Fruit fly (Drosophila melanogaster) whole organism, prepupa: ENCODE results near the gene hob.
A peak's percentile ranks its signal among the peaks of the same experiment; 100 is the strongest.

Experiments used
- CG6163 ChIP-seq: fragments of 200-800 bp; sonication (Bioruptor generic); IDR thresholded peaks from 3 replicates; pipeline ENCODE4 v1.3.6; 2022; ENCODE audit warnings: missing biosample characterization, missing genetic modification characterization
- vri ChIP-seq: fragments of 200-800 bp; sonication (Bioruptor generic); optimal IDR thresholded peaks from 3 replicates; lab custom pipeline; 2016; ENCODE audit warnings: missing biosample characterization, mild to moderate bottlenecking, missing genetic modification characterization

- TF ChIP-seq vri (no peak), CG6163 (GFP tag; lab: Robert Waterston, UW) (peak; percentile 65)
These were observed 20.0 kb downstream of the hob start, which contains the start of the genes CG32276 and gry for dm6 chr3L:3198447-3199402.
